Worm (Caenorhabditis elegans) whole organism, young adult: Measurements from ENCODE around the gene vha-15.

ENCODE experiments used
- B0261.1 ChIP-seq: sonication (generic microtip); optimal IDR thresholded peaks from 2 replicates; lab custom pipeline; 2016; ENCODE audit warnings: mild to moderate bottlenecking, missing genetic modification characterization, moderate library complexity, missing compliant biosample characterization
- F37B4.10 ChIP-seq: fragments of 200-800 bp; sonication (Bioruptor generic); IDR thresholded peaks from 2 replicates; pipeline ENCODE4 v1.3.6; 2022; ENCODE audit warnings: missing genetic modification characterization, missing compliant biosample characterization
- F39B2.1 ChIP-seq: fragments of 200-800 bp; sonication (Bioruptor generic); IDR thresholded peaks from 2 replicates; pipeline ENCODE4 v1.3.6; 2022; ENCODE audit warnings: missing genetic modification reagents, missing genetic modification characterization, missing compliant biosample characterization
- F49E8.2 ChIP-seq: sonication (generic microtip); optimal IDR thresholded peaks from 3 replicates; lab custom pipeline; 2017; ENCODE audit warnings: missing genetic modification characterization, mild to moderate bottlenecking, missing compliant biosample characterization, antibody characterized with exemption, moderate library complexity; ENCODE audit not compliant: insufficient read depth
- akir-1 ChIP-seq: fragments of 200-800 bp; sonication (Bioruptor generic); optimal IDR thresholded peaks from 2 replicates; lab custom pipeline; 2018; ENCODE audit warnings: mild to moderate bottlenecking, missing genetic modification characterization, moderate library complexity, missing compliant biosample characterization
- ama-1 ChIP-seq, 3 experiments: fragments of 150-350 bp in 1 of 3; sonication (generic microtip) in 2 of 3; optimal IDR thresholded peaks; 2 replicates each; lab custom pipeline; 2014 to 2018; ENCODE audit warnings: missing biosample characterization in 2 of 3, missing genetic modification characterization in 2 of 3, missing genetic modification reagents in 2 of 3
- atf-7 ChIP-seq: sonication (generic microtip); optimal IDR thresholded peaks from 2 replicates; lab custom pipeline; 2017; ENCODE audit warnings: mild to moderate bottlenecking, missing genetic modification characterization, missing compliant biosample characterization
- attf-3 ChIP-seq: fragments of 200-800 bp; sonication (Bioruptor generic); conservative IDR thresholded peaks from 2 replicates; pipeline ENCODE4 v1.3.6; 2022; ENCODE audit warnings: missing genetic modification reagents, missing genetic modification characterization, missing compliant biosample characterization
- cebp-1 ChIP-seq, 2 experiments: fragments of 200-800 bp in 1 of 2; sonication (Bioruptor generic) in 1 of 2; sonication (generic microtip) in 1 of 2; IDR thresholded peaks in 1 of 2; optimal IDR thresholded peaks in 1 of 2; 2 replicates each; pipeline versions ENCODE4 v1.3.6 to Lab custom; 2017 to 2022; ENCODE audit warnings: missing compliant biosample characterization in 2 of 2, missing genetic modification characterization in 2 of 2, mild to moderate bottlenecking in 1 of 2, missing genetic modification reagents in 1 of 2, moderate library complexity in 1 of 2
- ceh-27 ChIP-seq: fragments of 200-800 bp; sonication (Bioruptor generic); optimal IDR thresholded peaks from 2 replicates; lab custom pipeline; 2018; ENCODE audit warnings: mild to moderate bottlenecking, missing genetic modification characterization, moderate library complexity, missing compliant biosample characterization
- ceh-58 ChIP-seq: fragments of 200-800 bp; sonication (Bioruptor generic); IDR thresholded peaks from 2 replicates; pipeline ENCODE4 v1.3.6; 2022; ENCODE audit warnings: missing genetic modification characterization, missing compliant biosample characterization
- ceh-79 ChIP-seq: sonication (generic microtip); optimal IDR thresholded peaks from 2 replicates; lab custom pipeline; 2017; ENCODE audit warnings: mild to moderate bottlenecking, missing genetic modification characterization, missing compliant biosample characterization
- ceh-91 ChIP-seq: fragments of 200-800 bp; sonication (Bioruptor generic); IDR thresholded peaks from 2 replicates; pipeline ENCODE4 v1.3.6; 2022; ENCODE audit warnings: missing genetic modification reagents, missing genetic modification characterization, missing compliant biosample characterization
- efl-1 ChIP-seq: fragments of 150-350 bp; optimal IDR thresholded peaks from 2 replicates; lab custom pipeline; 2014; ENCODE audit warnings: missing biosample characterization, missing genetic modification reagents, missing genetic modification characterization
- egl-44 ChIP-seq: fragments of 200-800 bp; sonication (Bioruptor generic); IDR thresholded peaks from 2 replicates; pipeline ENCODE4 v1.3.6; 2022; ENCODE audit warnings: missing genetic modification reagents, missing genetic modification characterization, missing compliant biosample characterization
- ets-4 ChIP-seq: fragments of 200-800 bp; sonication (Bioruptor generic); optimal IDR thresholded peaks from 2 replicates; lab custom pipeline; 2018; ENCODE audit warnings: mild to moderate bottlenecking, missing genetic modification characterization, missing compliant biosample characterization
- hlh-12 ChIP-seq: sonication (generic microtip); optimal IDR thresholded peaks from 2 replicates; lab custom pipeline; 2016; ENCODE audit warnings: missing genetic modification characterization, missing compliant biosample characterization
- hmg-1.2 ChIP-seq: fragments of 200-800 bp; sonication (Bioruptor generic); IDR thresholded peaks from 2 replicates; pipeline ENCODE4 v1.3.6; 2022; ENCODE audit warnings: missing genetic modification reagents, missing genetic modification characterization, missing compliant biosample characterization
- let-607 ChIP-seq, 2 experiments: fragments of 200-800 bp in 1 of 2; sonication (Bioruptor generic) in 1 of 2; sonication (generic microtip) in 1 of 2; optimal IDR thresholded peaks; 2 replicates each; lab custom pipeline; 2016 to 2018; ENCODE audit warnings: mild to moderate bottlenecking in 2 of 2, missing compliant biosample characterization in 2 of 2, missing genetic modification characterization in 2 of 2, moderate library complexity in 2 of 2, missing genotype in 1 of 2
- lin-40 ChIP-seq: sonication (generic microtip); optimal IDR thresholded peaks from 2 replicates; lab custom pipeline; 2016; ENCODE audit warnings: missing genetic modification characterization, mild to moderate bottlenecking, missing compliant biosample characterization, missing genotype, missing genetic modification reagents
- lsl-1 ChIP-seq: fragments of 200-800 bp; sonication (Bioruptor generic); optimal IDR thresholded peaks from 2 replicates; lab custom pipeline; 2018; ENCODE audit warnings: mild to moderate bottlenecking, missing genetic modification characterization, moderate library complexity, missing compliant biosample characterization
- lsy-27 ChIP-seq: sonication (generic microtip); optimal IDR thresholded peaks from 2 replicates; lab custom pipeline; 2017; ENCODE audit warnings: missing genetic modification characterization, mild to moderate bottlenecking, missing compliant biosample characterization, antibody characterized with exemption, missing genotype, borderline replicate concordance; ENCODE audit not compliant: insufficient read depth
- madf-3 ChIP-seq: fragments of 200-800 bp; sonication (Bioruptor generic); IDR thresholded peaks from 2 replicates; pipeline ENCODE4 v1.3.6; 2022; ENCODE audit warnings: missing genetic modification reagents, missing genetic modification characterization, missing compliant biosample characterization
- madf-6 ChIP-seq: fragments of 200-800 bp; sonication (Bioruptor generic); IDR thresholded peaks from 2 replicates; pipeline ENCODE4 v1.3.6; 2022; ENCODE audit warnings: missing genetic modification reagents, missing genetic modification characterization, missing compliant biosample characterization
- mxl-1 ChIP-seq: sonication (generic microtip); optimal IDR thresholded peaks from 2 replicates; lab custom pipeline; 2016; ENCODE audit warnings: missing genetic modification characterization, missing compliant biosample characterization
- nfya-1 ChIP-seq: sonication (generic microtip); optimal IDR thresholded peaks from 2 replicates; lab custom pipeline; 2017; ENCODE audit warnings: antibody characterized with exemption, missing compliant biosample characterization, missing genetic modification characterization, borderline replicate concordance; ENCODE audit not compliant: insufficient read depth
- nhr-179 ChIP-seq: sonication (generic microtip); optimal IDR thresholded peaks from 2 replicates; lab custom pipeline; 2016; ENCODE audit warnings: mild to moderate bottlenecking, missing genetic modification characterization, missing compliant biosample characterization
- nhr-80 ChIP-seq: sonication (generic microtip); optimal IDR thresholded peaks from 2 replicates; lab custom pipeline; 2016; ENCODE audit warnings: missing genetic modification characterization, missing compliant biosample characterization
- nhr-90 ChIP-seq: sonication (generic microtip); optimal IDR thresholded peaks from 2 replicates; lab custom pipeline; 2016; ENCODE audit warnings: missing genotype, mild to moderate bottlenecking, missing genetic modification characterization, missing compliant biosample characterization
- snpc-1.1 ChIP-seq: sonication (generic microtip); optimal IDR thresholded peaks from 2 replicates; lab custom pipeline; 2017; ENCODE audit warnings: missing genetic modification characterization, mild to moderate bottlenecking, missing compliant biosample characterization, antibody characterized with exemption, moderate library complexity, missing genotype, missing genetic modification reagents; ENCODE audit not compliant: insufficient read depth
- snpc-4 ChIP-seq, 5 experiments: fragments of 150-350 bp in 1 of 5; sonication (generic microtip) in 4 of 5; optimal IDR thresholded peaks; 2 replicates each; lab custom pipeline; 2014 to 2018; ENCODE audit warnings: missing genetic modification characterization in 5 of 5, missing biosample characterization in 3 of 5, antibody characterized with exemption in 2 of 5, mild to moderate bottlenecking in 2 of 5, missing compliant biosample characterization in 2 of 5, missing genotype in 2 of 5, moderate library complexity in 2 of 5, missing genetic modification reagents in 1 of 5
- sptf-2 ChIP-seq: fragments of 200-800 bp; sonication (Bioruptor generic); optimal IDR thresholded peaks from 2 replicates; lab custom pipeline; 2018; ENCODE audit warnings: mild to moderate bottlenecking, missing genetic modification characterization, missing compliant biosample characterization
- xnd-1 ChIP-seq: sonication (generic microtip); optimal IDR thresholded peaks from 2 replicates; lab custom pipeline; 2016; ENCODE audit warnings: missing genotype, missing genetic modification reagents, missing genetic modification characterization, missing compliant biosample characterization

The vha-15 gene

ce11 chrX:2258001-2258400 lies 20.3 kb downstream of the vha-15 start, which contains the start of gene crn-4:
crn-4 (minus strand) TSS chrX:2258101.
- TF ChIP-seq F37B4.10 (GFP tag; lab: Robert Waterston, UW) (no peak), lin-40 (tag; lab: Kevin White, UChicago) (no peak), atf-7 (tag; lab: Kevin White, UChicago) (no peak), cebp-1 (GFP tag; IDR thresholded peaks at IDR 0.05; lab: Robert Waterston, UW) (no peak), cebp-1 (tag; optimal IDR thresholded peaks at IDR 0.05; lab: Kevin White, UChicago) (no peak), attf-3 (GFP tag; lab: Robert Waterston, UW) (no peak), xnd-1 (tag; lab: Kevin White, UChicago) (no peak), lsy-27 (tag; lab: Kevin White, UChicago) (no peak), F49E8.2 (tag; lab: Kevin White, UChicago) (no peak), lsl-1 (GFP tag; lab: Kevin White, UChicago) (no peak), hmg-1.2 (GFP tag; lab: Robert Waterston, UW) (no peak), ceh-91 (GFP tag; lab: Robert Waterston, UW) (no peak), nfya-1 (tag; lab: Kevin White, UChicago) (no peak), egl-44 (GFP tag; lab: Robert Waterston, UW) (no peak), nhr-90 (tag; lab: Kevin White, UChicago) (no peak), mxl-1 (tag; lab: Kevin White, UChicago) (no peak), snpc-1.1 (tag; lab: Kevin White, UChicago) (no peak), F39B2.1 (GFP tag; lab: Robert Waterston, UW) (no peak), hlh-12 (tag; lab: Kevin White, UChicago) (no peak), akir-1 (GFP tag; lab: Kevin White, UChicago) (no peak)
- TF ChIP-seq, all 124 proteins: peak for 0

- TF ChIP-seq sptf-2 (GFP tag; lab: Kevin White, UChicago) (no peak), nhr-80 (tag; lab: Kevin White, UChicago) (peak; percentile 11), madf-6 (no peak), nhr-179 (tag; lab: Kevin White, UChicago) (no peak), ceh-27 (GFP tag; lab: Kevin White, UChicago) (no peak), let-607 (tag; optimal IDR thresholded peaks at IDR 0.05; lab: Kevin White, UChicago) (no peak), ama-1 (optimal IDR thresholded peaks at IDR 0.05; lab: Kevin White, UChicago) (no peak), ama-1 (GFP tag; optimal IDR thresholded peaks at IDR 0.05; lab: Kevin White, UChicago) (no peak), efl-1 (GFP tag; lab: Kevin White, UChicago) (peak; percentile 57), cebp-1 (GFP tag; IDR thresholded peaks at IDR 0.05; lab: Robert Waterston, UW) (peak; percentile 60; the same call in 1 of the 2 replicates), cebp-1 (tag; optimal IDR thresholded peaks at IDR 0.05; lab: Kevin White, UChicago) (peak; percentile 96), snpc-4 (GFP tag; optimal IDR thresholded peaks at IDR 0.05; lab: Kevin White, UChicago) (no peak), snpc-4 (tag; optimal IDR thresholded peaks at IDR 0.05; lab: Kevin White, UChicago) (no peak), xnd-1 (tag; lab: Kevin White, UChicago) (no peak), B0261.1 (tag; lab: Kevin White, UChicago) (no peak), madf-3 (GFP tag; lab: Robert Waterston, UW) (no peak), ets-4 (GFP tag; lab: Kevin White, UChicago) (no peak), ceh-91 (GFP tag; lab: Robert Waterston, UW) (no peak), ceh-58 (GFP tag; lab: Robert Waterston, UW) (no peak), ceh-79 (tag; lab: Kevin White, UChicago) (no peak)
These were observed 20.7 kb downstream of the vha-15 start for ce11 chrX:2258404-2258803.
